Fruit fly (Drosophila melanogaster): Measurements from ENCODE around the gene Mcm6.

The Mcm6 gene

dm6 chrX:6703237-6703636 is 29.1 kb downstream of the Mcm6 start:
- TF ChIP-seq nmo (GFP tag; optimal IDR thresholded peaks at IDR 0.05) (peak; percentile 5), phol (tag; optimal IDR thresholded peaks at IDR 0.05) (peak; percentile 8), Sox100B (GFP tag; optimal IDR thresholded peaks at IDR 0.05) (peak; percentile 22), grau (tag; optimal IDR thresholded peaks at IDR 0.05) (no peak), CG2120 (GFP tag; optimal IDR thresholded peaks at IDR 0.05) (no peak), Ssrp (tag; optimal IDR thresholded peaks at IDR 0.05) (peak; percentile 5), aop (GFP tag; IDR thresholded peaks at IDR 0.05) (no peak), lola (GFP tag; optimal IDR thresholded peaks at IDR 0.05) (peak in 1 of 3 experiments; percentile 19), sens (GFP tag) (peak; percentile 78), eve (GFP tag; optimal IDR thresholded peaks at IDR 0.05) (peak in 1 of 2 experiments; percentile 31), CG18262 (tag; optimal IDR thresholded peaks at IDR 0.05) (peak; percentile 19), CG17361 (GFP tag; IDR thresholded peaks at IDR 0.05) (peak; percentile 44; the same call in 1 of the 3 replicates), gem (tag; optimal IDR thresholded peaks at IDR 0.05) (peak; percentile 18), CG7556 (GFP tag; optimal IDR thresholded peaks at IDR 0.05) (peak; percentile 12), Pdp1 (GFP tag; optimal IDR thresholded peaks at IDR 0.05) (peak in 1 of 2 experiments; percentile 4), CG17385 (GFP tag; optimal IDR thresholded peaks at IDR 0.05) (peak; percentile 22), twi (tag; optimal IDR thresholded peaks at IDR 0.05) (no peak), fd96Cb (tag; optimal IDR thresholded peaks at IDR 0.05) (peak; percentile 18)

DNA sequence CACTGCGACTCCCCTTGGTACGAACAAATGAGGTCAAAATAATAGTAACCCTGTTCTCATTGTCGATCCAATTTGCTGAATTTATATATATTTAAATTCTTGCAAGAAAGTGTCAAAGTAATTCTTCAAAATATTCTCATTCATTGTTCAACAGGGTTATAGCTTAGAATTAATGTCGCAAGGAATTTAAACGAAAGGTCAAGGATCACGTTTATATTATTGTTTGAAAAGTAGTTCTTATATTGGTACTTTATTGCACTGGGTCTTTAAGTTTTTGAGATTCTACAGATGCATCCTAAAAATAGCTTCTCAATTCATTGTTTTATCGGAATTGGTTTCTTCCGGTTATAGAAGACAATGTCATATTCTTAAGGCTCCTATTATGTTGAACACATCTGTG is 29.8 kb downstream of the Mcm6 start:
- TF ChIP-seq ranshi (GFP tag; IDR thresholded peaks at IDR 0.05) (no peak), bsh (GFP tag; optimal IDR thresholded peaks at IDR 0.05) (peak in 1 of 2 experiments; percentile 24)

DNA sequence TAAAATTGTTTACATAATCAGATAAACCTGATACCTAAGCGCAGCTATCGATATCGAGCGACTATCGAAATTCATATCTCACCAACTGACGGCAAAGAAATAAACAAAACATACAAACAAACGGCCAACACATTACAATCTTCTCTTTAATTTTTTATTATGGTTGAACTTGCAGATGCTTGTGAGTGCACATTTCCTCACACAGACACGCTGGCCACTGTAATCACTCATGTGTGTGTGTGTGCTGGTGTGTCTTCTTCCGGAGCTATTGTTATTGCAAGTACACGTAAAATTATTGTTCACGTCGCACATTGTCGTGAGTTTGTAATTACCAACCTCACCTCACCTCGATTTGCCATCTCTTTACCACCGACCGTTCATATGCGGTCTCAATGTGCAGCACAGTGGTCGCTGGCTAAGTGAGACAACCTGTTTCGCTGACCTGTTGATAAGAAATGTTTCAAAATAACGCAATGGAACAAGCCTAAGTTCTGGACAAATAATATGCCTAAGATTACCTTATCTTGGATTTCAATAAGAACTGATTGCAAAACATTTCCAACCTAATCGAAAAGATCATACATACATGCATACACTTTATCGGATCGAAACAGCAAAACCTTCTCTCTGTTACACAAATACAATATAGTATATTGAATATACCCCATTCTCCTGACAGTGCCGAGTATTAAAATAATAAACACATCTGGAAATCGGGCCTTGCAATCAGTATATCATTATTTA is 31.0 kb downstream of the Mcm6 start:
- TF ChIP-seq otp (GFP tag; IDR thresholded peaks at IDR 0.05), result no peak
- peak; percentile 10; the same call in 1 of the 2 replicates for TF ChIP-seq vvl (GFP tag; IDR thresholded peaks at IDR 0.05)
- peak; percentile 7 for TF ChIP-seq fd96Cb (tag; optimal IDR thresholded peaks at IDR 0.05)
- TF ChIP-seq mld (GFP tag; IDR thresholded peaks at IDR 0.05; ENCODE audit: partially characterized antibody), result no peak
- 0 out of 3 replicates have a peak, but pooled peaks have one; percentile 23 for TF ChIP-seq ken (GFP tag; IDR thresholded peaks at IDR 0.05)
- no peak for TF ChIP-seq CG17802 (tag; optimal IDR thresholded peaks at IDR 0.05)
- TF ChIP-seq danr (GFP tag; IDR thresholded peaks at IDR 0.05), result no peak
- no peak for TF ChIP-seq CG3065 (GFP tag; optimal IDR thresholded peaks at IDR 0.05)
- TF ChIP-seq CG12659 (GFP tag; optimal IDR thresholded peaks at IDR 0.05), result no peak
- no peak for TF ChIP-seq CG6175 (GFP tag; IDR thresholded peaks at IDR 0.05)
- no peak for TF ChIP-seq corto (GFP tag; optimal IDR thresholded peaks at IDR 0.05)
- no peak for TF ChIP-seq HmgD (GFP tag; optimal IDR thresholded peaks at IDR 0.05)
- TF ChIP-seq Ets97D (GFP tag; optimal IDR thresholded peaks at IDR 0.05), result no peak
- TF ChIP-seq Doc3 (GFP tag; IDR thresholded peaks at IDR 0.05; ENCODE audit: partially characterized antibody), result no peak
- TF ChIP-seq CG11504 (tag; optimal IDR thresholded peaks at IDR 0.05), result peak; percentile 40
- no peak for TF ChIP-seq pho (GFP tag; optimal IDR thresholded peaks at IDR 0.05)
- TF ChIP-seq CG34422 (GFP tag; IDR thresholded peaks at IDR 0.05), result 0 out of 3 replicates have a peak, but pooled peaks have one; percentile 13
- TF ChIP-seq sd (tag; optimal IDR thresholded peaks at IDR 0.05), result no peak
- TF ChIP-seq CG34376 (GFP tag; optimal IDR thresholded peaks at IDR 0.05), result peak; percentile 45
- TF ChIP-seq cato (GFP tag; optimal IDR thresholded peaks at IDR 0.05; ENCODE audit: borderline replicate concordance), result no peak
- peak; percentile 32; the same call in 1 of the 2 replicates for TF ChIP-seq Drgx (GFP tag; IDR thresholded peaks at IDR 0.05)
- peak in 1 of 3 experiments; percentile 17 for TF ChIP-seq lola (GFP tag; optimal IDR thresholded peaks at IDR 0.05)
- TF ChIP-seq lmd (GFP tag; IDR thresholded peaks at IDR 0.05), result 0 out of 2 replicates have a peak, but pooled peaks have one; percentile 4
- TF ChIP-seq CG4854 (GFP tag; optimal IDR thresholded peaks at IDR 0.05), result no peak
- TF ChIP-seq CG18011 (GFP tag; optimal IDR thresholded peaks at IDR 0.05), result no peak
- TF ChIP-seq exex (tag; optimal IDR thresholded peaks at IDR 0.05), result peak; percentile 63
- no peak for TF ChIP-seq ase (GFP tag; IDR thresholded peaks at IDR 0.05)
- no peak for TF ChIP-seq ham (GFP tag; IDR thresholded peaks at IDR 0.05)
- peak in 1 of 2 experiments; percentile 2 for TF ChIP-seq eve (GFP tag; optimal IDR thresholded peaks at IDR 0.05)
